Worm (Caenorhabditis elegans): ENCODE results near the gene M01F1.4.
A peak's percentile ranks its signal among the peaks of the same experiment; 100 is the strongest.

Gene M01F1.4

DNA sequence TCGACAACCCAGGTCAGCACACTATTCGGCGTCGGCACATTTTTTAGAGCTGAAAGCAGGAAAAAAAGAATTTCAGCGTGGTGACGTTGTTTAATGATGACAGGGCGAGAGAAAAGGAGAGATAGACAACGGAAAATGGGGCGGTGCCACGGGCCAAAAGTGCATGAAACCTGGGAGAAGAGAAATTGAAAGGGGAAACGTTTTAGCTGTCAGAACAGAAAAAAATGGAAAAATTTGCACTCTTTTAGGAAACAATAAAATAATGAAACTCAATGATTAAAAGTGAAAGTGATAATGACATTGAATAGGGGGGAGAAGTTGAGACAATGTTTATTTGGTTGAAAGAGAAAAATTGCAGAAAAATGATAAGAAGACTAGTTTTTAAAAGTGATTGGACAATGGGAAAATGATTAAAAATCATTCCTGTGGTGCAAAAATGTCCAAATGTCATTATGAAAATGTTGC is 19.9 kb upstream of the M01F1.4 start, which contains the start of gene pitp-1 (continued):
- TF ChIP-seq mxl-3 (GFP tag; optimal IDR thresholded peaks at IDR 0.05), result no peak
- no peak for TF ChIP-seq spr-1 (tag; optimal IDR thresholded peaks at IDR 0.05)
- TF ChIP-seq fos-1 (tag; optimal IDR thresholded peaks at IDR 0.05), result no peak
- TF ChIP-seq pqm-1 (tag; optimal IDR thresholded peaks at IDR 0.05), result peak; percentile 41
- TF ChIP-seq ZK546.5 (tag; optimal IDR thresholded peaks at IDR 0.05), result no peak

ce11 chrIII:3528342-3528741 is 18.5 kb upstream of the M01F1.4 start, which contains the start of gene rpl-37:
Gene rpl-37, plus strand, starts transcription at chrIII:3528642.
- TF ChIP-seq dmd-8 (GFP tag; IDR thresholded peaks at IDR 0.05) (no peak), mdt-29 (GFP tag; IDR thresholded peaks at IDR 0.05) (no peak), skn-1 (tag; optimal IDR thresholded peaks at IDR 0.05) (no peak), egl-43 (GFP tag; IDR thresholded peaks at IDR 0.05) (no peak), arid-1 (GFP tag; conservative IDR thresholded peaks at IDR 0.05) (no peak), zfp-2 (tag; optimal IDR thresholded peaks at IDR 0.05) (no peak), duxl-1 (tag; optimal IDR thresholded peaks at IDR 0.05; ENCODE audit: poor library complexity) (no peak), pqm-1 (tag; optimal IDR thresholded peaks at IDR 0.05) (no peak), egl-27 (tag; optimal IDR thresholded peaks at IDR 0.05) (no peak), attf-4 (tag; optimal IDR thresholded peaks at IDR 0.05) (no peak), hif-1 (tag; optimal IDR thresholded peaks at IDR 0.05) (no peak)

DNA sequence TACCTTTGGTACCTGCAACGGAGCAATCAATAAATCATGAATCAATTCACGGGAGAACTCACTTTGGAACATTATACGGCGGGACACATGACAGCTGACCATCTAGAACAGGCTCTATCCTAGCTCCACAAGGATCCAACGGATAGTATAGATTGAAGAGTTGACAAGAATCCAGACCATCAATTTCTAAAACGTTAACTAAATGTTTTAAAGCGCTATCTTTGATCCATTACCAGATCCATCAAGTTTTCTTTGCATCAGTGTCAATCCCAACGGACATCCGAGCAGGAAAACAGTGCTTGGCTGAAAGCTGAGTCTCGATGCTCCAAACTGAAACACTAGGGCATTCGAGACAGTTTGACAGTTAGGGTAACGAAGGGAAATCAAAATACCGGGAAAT is 13.5 kb upstream of the M01F1.4 start:
- TF ChIP-seq lin-13 (GFP tag; optimal IDR thresholded peaks at IDR 0.05) (no peak), unc-62 (GFP tag; optimal IDR thresholded peaks at IDR 0.05 in 1 of 2) (peak in 1 of 2 experiments; percentile 97), unc-62 (tag; optimal IDR thresholded peaks at IDR 0.05) (no peak)

- no peak for TF ChIP-seq F44E2.7 (GFP tag; IDR thresholded peaks at IDR 0.05)
- TF ChIP-seq F49E8.2 (tag; optimal IDR thresholded peaks at IDR 0.05; ENCODE audit: borderline replicate concordance), result no peak
- TF ChIP-seq lin-29 (GFP tag; IDR thresholded peaks at IDR 0.05), result no peak
- TF ChIP-seq ces-1 (GFP tag; optimal IDR thresholded peaks at IDR 0.05), result no peak
- TF ChIP-seq zfp-2 (tag; optimal IDR thresholded peaks at IDR 0.05), result no peak
- peak in 1 of 2 experiments; percentile 52 for TF ChIP-seq mdl-1 (tag; optimal IDR thresholded peaks at IDR 0.05)
- no peak for TF ChIP-seq tag-97 (GFP tag; IDR thresholded peaks at IDR 0.05)
- no peak for TF ChIP-seq T20F7.1 (GFP tag; optimal IDR thresholded peaks at IDR 0.05)
- no peak for TF ChIP-seq arid-1 (GFP tag; conservative IDR thresholded peaks at IDR 0.05)
- no peak for TF ChIP-seq ctbp-1 (GFP tag; IDR thresholded peaks at IDR 0.05)
- no peak for TF ChIP-seq R02D3.7 (tag; optimal IDR thresholded peaks at IDR 0.05)
- TF ChIP-seq lin-38 (GFP tag; IDR thresholded peaks at IDR 0.05), result no peak
- peak; percentile 79 for TF ChIP-seq mxl-3 (GFP tag; optimal IDR thresholded peaks at IDR 0.05)
- no peak for TF ChIP-seq mes-2 (tag; optimal IDR thresholded peaks at IDR 0.05; ENCODE audit: poor library complexity, severe bottlenecking)
- no peak for TF ChIP-seq lin-15B (tag; optimal IDR thresholded peaks at IDR 0.05)
- peak; percentile 61 for TF ChIP-seq hlh-30 (tag; optimal IDR thresholded peaks at IDR 0.05; ENCODE audit: insufficient read depth)
- no peak for TF ChIP-seq aly-2 (tag; optimal IDR thresholded peaks at IDR 0.05)
- TF ChIP-seq php-3 (GFP tag; IDR thresholded peaks at IDR 0.05), result peak; percentile 52; the same call in 1 of the 2 replicates
- no peak for TF ChIP-seq ztf-7 (tag; optimal IDR thresholded peaks at IDR 0.05)
- TF ChIP-seq lsy-2 (tag; optimal IDR thresholded peaks at IDR 0.05), result peak in 1 of 2 experiments; percentile 18
- TF ChIP-seq lir-3 (tag; optimal IDR thresholded peaks at IDR 0.05), result no peak
- no peak for TF ChIP-seq ZK546.5 (tag; optimal IDR thresholded peaks at IDR 0.05)
- no peak for TF ChIP-seq ceh-20 (GFP tag; IDR thresholded peaks at IDR 0.05)
- no peak for TF ChIP-seq hif-1 (tag; optimal IDR thresholded peaks at IDR 0.05)
- TF ChIP-seq lim-7 (GFP tag; IDR thresholded peaks at IDR 0.05), result no peak
- TF ChIP-seq unc-130 (GFP tag; optimal IDR thresholded peaks at IDR 0.05), result no peak
- TF ChIP-seq nhr-76 (tag; optimal IDR thresholded peaks at IDR 0.05), result no peak
- TF ChIP-seq daf-12 (tag; optimal IDR thresholded peaks at IDR 0.05), result no peak
- TF ChIP-seq jun-1 (tag; optimal IDR thresholded peaks at IDR 0.05), result no peak
- no peak for TF ChIP-seq gei-8 (GFP tag; optimal IDR thresholded peaks at IDR 0.05)
- TF ChIP-seq saeg-2 (GFP tag; IDR thresholded peaks at IDR 0.05), result no peak
- no peak for TF ChIP-seq Y105C5A.15 (GFP tag; IDR thresholded peaks at IDR 0.05)
- TF ChIP-seq madf-9 (GFP tag; conservative IDR thresholded peaks at IDR 0.05), result no peak
Measured at ce11 chrIII:3520417-3520816, 10.6 kb upstream of the M01F1.4 start.
